Worm (Caenorhabditis elegans) whole organism, late embryonic: Measurements from ENCODE around the gene tag-244.

Experiments
- F13H6.1 ChIP-seq: sonication (generic microtip); optimal IDR thresholded peaks from 2 replicates; lab custom pipeline; 2016; ENCODE audit warnings: missing genetic modification characterization, missing compliant biosample characterization
- K09A11.1 ChIP-seq: sonication (generic microtip); optimal IDR thresholded peaks from 2 replicates; lab custom pipeline; 2017; ENCODE audit warnings: antibody characterized with exemption, mild to moderate bottlenecking, missing genetic modification characterization, missing compliant biosample characterization; ENCODE audit not compliant: insufficient read depth
- ceh-14 ChIP-seq: sonication (generic microtip); optimal IDR thresholded peaks from 2 replicates; lab custom pipeline; 2016; ENCODE audit warnings: missing genotype, missing genetic modification characterization, missing compliant biosample characterization
- ceh-45 ChIP-seq: fragments of 200-800 bp; sonication (Bioruptor generic); IDR thresholded peaks from 2 replicates; pipeline ENCODE4 v1.3.6; 2022; ENCODE audit warnings: missing genetic modification reagents, missing genetic modification characterization, missing compliant biosample characterization
- ceh-48 ChIP-seq: sonication (generic microtip); optimal IDR thresholded peaks from 2 replicates; lab custom pipeline; 2016; ENCODE audit warnings: missing genetic modification characterization, inconsistent platforms, missing compliant biosample characterization
- elt-2 ChIP-seq: sonication (generic microtip); optimal IDR thresholded peaks from 2 replicates; lab custom pipeline; 2016; ENCODE audit warnings: missing genetic modification reagents, missing genetic modification characterization, missing compliant biosample characterization
- fkh-6 ChIP-seq: sonication (generic microtip); optimal IDR thresholded peaks from 2 replicates; lab custom pipeline; 2016; ENCODE audit warnings: missing genetic modification characterization, missing compliant biosample characterization
- hlh-6 ChIP-seq: sonication (generic microtip); optimal IDR thresholded peaks from 2 replicates; lab custom pipeline; 2016; ENCODE audit warnings: missing genotype, missing genetic modification characterization, missing compliant biosample characterization
- hlh-8 ChIP-seq: sonication (generic microtip); optimal IDR thresholded peaks from 2 replicates; lab custom pipeline; 2016; ENCODE audit warnings: missing genotype, missing genetic modification characterization, missing compliant biosample characterization
- pqm-1 ChIP-seq: sonication (generic microtip); optimal IDR thresholded peaks from 2 replicates; lab custom pipeline; 2016; ENCODE audit warnings: missing genetic modification characterization, missing compliant biosample characterization
- sox-4 ChIP-seq: sonication (generic microtip); optimal IDR thresholded peaks from 2 replicates; lab custom pipeline; 2017; ENCODE audit warnings: mild to moderate bottlenecking, missing genetic modification characterization, inconsistent platforms, missing compliant biosample characterization
- tbx-7 ChIP-seq: sonication (generic microtip); optimal IDR thresholded peaks from 2 replicates; lab custom pipeline; 2016; ENCODE audit warnings: missing genotype, missing genetic modification characterization, missing compliant biosample characterization
- unc-42 ChIP-seq: sonication (generic microtip); optimal IDR thresholded peaks from 2 replicates; lab custom pipeline; 2016; ENCODE audit warnings: missing genotype, missing genetic modification characterization, missing compliant biosample characterization

DNA sequence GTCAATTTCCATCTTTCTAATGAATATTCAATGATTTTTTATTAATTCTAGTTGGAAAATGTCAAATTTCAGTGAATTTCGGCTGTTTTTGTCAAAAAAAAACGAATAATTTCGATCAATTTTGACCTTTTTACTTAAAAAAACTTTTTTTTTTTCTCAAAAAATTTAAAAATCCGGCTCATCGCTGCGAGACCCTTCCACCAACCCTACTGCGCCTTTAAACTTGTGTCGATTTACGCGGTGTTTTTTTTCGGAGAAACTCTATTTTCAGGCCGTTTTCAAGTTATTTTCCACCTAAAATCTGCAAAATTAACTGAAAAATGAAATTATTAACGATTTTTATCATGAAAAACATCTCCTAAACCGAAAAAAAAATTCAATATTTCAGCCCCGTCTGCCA lies 50.1 kb downstream of the tag-244 start:
- TF ChIP-seq ceh-14 (tag; lab: Kevin White, UChicago) (no peak), K09A11.1 (tag; lab: Kevin White, UChicago) (no peak), elt-2 (tag; lab: Kevin White, UChicago) (no peak), tbx-7 (tag; lab: Kevin White, UChicago) (no peak), ceh-45 (GFP tag; lab: Robert Waterston, UW) (no peak), sox-4 (tag; lab: Kevin White, UChicago) (no peak), unc-42 (tag; lab: Kevin White, UChicago) (no peak), fkh-6 (tag; lab: Kevin White, UChicago) (no peak), ceh-48 (no peak), pqm-1 (tag; lab: Kevin White, UChicago) (no peak), hlh-8 (no peak), F13H6.1 (no peak), hlh-6 (tag; lab: Kevin White, UChicago) (no peak)
